Worm (Caenorhabditis elegans) whole organism, L4 larva: ENCODE data around the gene str-178.

ENCODE experiments used
- D1046.2 ChIP-seq: fragments of 200-800 bp; sonication (Bioruptor generic); IDR thresholded peaks from 2 replicates; pipeline ENCODE4 v1.3.6; 2022; ENCODE audit warnings: missing genetic modification characterization, missing compliant biosample characterization
- F26F4.8 ChIP-seq: fragments of 200-800 bp; sonication (Bioruptor generic); conservative IDR thresholded peaks from 2 replicates; pipeline ENCODE4 v1.3.6; 2022; ENCODE audit warnings: missing genetic modification characterization, missing compliant biosample characterization
- R02D3.7 ChIP-seq: fragments of 150-350 bp; sonication (generic microtip); optimal IDR thresholded peaks from 3 replicates; lab custom pipeline; 2014; ENCODE audit warnings: missing biosample characterization, missing genetic modification characterization
- T20F7.1 ChIP-seq: fragments of 200-800 bp; sonication (Bioruptor generic); optimal IDR thresholded peaks from 2 replicates; lab custom pipeline; 2018; ENCODE audit warnings: mild to moderate bottlenecking, missing genetic modification characterization, missing compliant biosample characterization
- T26A8.4 ChIP-seq: fragments of 200-800 bp; sonication (Bioruptor generic); IDR thresholded peaks from 2 replicates; pipeline ENCODE4 v1.3.6; 2022; ENCODE audit warnings: missing genetic modification characterization, missing compliant biosample characterization
- Y48G9A.11 ChIP-seq: fragments of 200-800 bp; sonication (Bioruptor generic); IDR thresholded peaks from 2 replicates; pipeline ENCODE4 v1.3.6; 2022; ENCODE audit warnings: missing genetic modification reagents, missing genetic modification characterization, missing compliant biosample characterization
- Y5F2A.4 ChIP-seq: fragments of 200-800 bp; sonication (Bioruptor generic); optimal IDR thresholded peaks from 2 replicates; lab custom pipeline; 2018; ENCODE audit warnings: mild to moderate bottlenecking, missing genetic modification characterization, missing compliant biosample characterization
- aha-1 ChIP-seq: fragments of 150-350 bp; peaks from one replicate; lab custom pipeline; 2014; ENCODE audit warnings: missing biosample characterization, missing genetic modification characterization
- ama-1 ChIP-seq: fragments of 150-350 bp; optimal IDR thresholded peaks from 2 replicates; lab custom pipeline; 2014; ENCODE audit warnings: inconsistent platforms, mixed read lengths
- ceh-20 ChIP-seq: fragments of 200-800 bp; sonication (Bioruptor generic); IDR thresholded peaks from 2 replicates; pipeline ENCODE4 v1.3.6; 2022; ENCODE audit warnings: missing genetic modification reagents, missing genetic modification characterization, missing compliant biosample characterization
- ceh-62 ChIP-seq: sonication (generic microtip); optimal IDR thresholded peaks from 2 replicates; lab custom pipeline; 2017; ENCODE audit warnings: missing biosample characterization, missing genetic modification characterization
- ctbp-1 ChIP-seq: fragments of 200-800 bp; sonication (Bioruptor generic); IDR thresholded peaks from 2 replicates; pipeline ENCODE4 v1.3.6; 2022; ENCODE audit warnings: missing genetic modification reagents, missing genetic modification characterization, missing compliant biosample characterization
- daf-12 ChIP-seq: fragments of 150-350 bp; optimal IDR thresholded peaks from 2 replicates; lab custom pipeline; 2014; ENCODE audit warnings: missing biosample characterization, missing genetic modification reagents, missing genetic modification characterization
- daf-16 ChIP-seq, 3 experiments: sonication (generic microtip); optimal IDR thresholded peaks; 2 replicates each; lab custom pipeline; 2016 to 2017; ENCODE audit warnings: missing genetic modification characterization in 3 of 3, missing genetic modification reagents in 3 of 3, mild to moderate bottlenecking in 2 of 3, missing compliant biosample characterization in 2 of 3, missing biosample characterization in 1 of 3, moderate library complexity in 1 of 3
- daf-19 ChIP-seq: fragments of 200-800 bp; sonication (Bioruptor generic); conservative IDR thresholded peaks from 2 replicates; pipeline ENCODE4 v1.3.6; 2022; ENCODE audit warnings: missing genetic modification characterization, missing compliant biosample characterization
- dmd-6 ChIP-seq: fragments of 200-800 bp; sonication (Bioruptor generic); IDR thresholded peaks from 2 replicates; pipeline ENCODE4 v1.3.6; 2022; ENCODE audit warnings: missing genetic modification reagents, missing genetic modification characterization, missing compliant biosample characterization
- dmd-8 ChIP-seq: fragments of 200-800 bp; sonication (Bioruptor generic); IDR thresholded peaks from 2 replicates; pipeline ENCODE4 v1.3.6; 2022; ENCODE audit warnings: missing genetic modification characterization, missing compliant biosample characterization
- dpl-1 ChIP-seq: fragments of 150-350 bp; optimal IDR thresholded peaks from 2 replicates; lab custom pipeline; 2014; ENCODE audit warnings: missing biosample characterization, missing genetic modification reagents, missing genetic modification characterization
- duxl-1 ChIP-seq: sonication (generic microtip); optimal IDR thresholded peaks from 2 replicates; lab custom pipeline; 2016; ENCODE audit warnings: mild to moderate bottlenecking, missing genetic modification characterization, moderate library complexity, missing compliant biosample characterization; ENCODE audit not compliant: poor library complexity
- dve-1 ChIP-seq: sonication (generic microtip); optimal IDR thresholded peaks from 2 replicates; lab custom pipeline; 2017; ENCODE audit warnings: antibody characterized with exemption, mild to moderate bottlenecking, missing genetic modification characterization, missing compliant biosample characterization; ENCODE audit not compliant: insufficient read depth
- egl-43 ChIP-seq: fragments of 200-800 bp; sonication (Bioruptor generic); IDR thresholded peaks from 2 replicates; pipeline ENCODE4 v1.3.6; 2022; ENCODE audit warnings: missing genetic modification reagents, missing genetic modification characterization, missing compliant biosample characterization
- gei-8 ChIP-seq: fragments of 200-800 bp; sonication (Bioruptor generic); optimal IDR thresholded peaks from 2 replicates; lab custom pipeline; 2018; ENCODE audit warnings: mild to moderate bottlenecking, missing genetic modification characterization, missing compliant biosample characterization
- hlh-11 ChIP-seq: fragments of 200-800 bp; sonication (Bioruptor generic); optimal IDR thresholded peaks from 2 replicates; lab custom pipeline; 2018; ENCODE audit warnings: mild to moderate bottlenecking, missing genetic modification characterization, missing compliant biosample characterization
- hlh-30 ChIP-seq: sonication (generic microtip); optimal IDR thresholded peaks from 2 replicates; lab custom pipeline; 2017; ENCODE audit warnings: antibody characterized with exemption, mild to moderate bottlenecking, missing genetic modification characterization, missing compliant biosample characterization; ENCODE audit not compliant: insufficient read depth
- lim-7 ChIP-seq: fragments of 200-800 bp; sonication (Bioruptor generic); IDR thresholded peaks from 2 replicates; pipeline ENCODE4 v1.3.6; 2022; ENCODE audit warnings: missing genetic modification characterization, missing compliant biosample characterization
- lin-13 ChIP-seq: fragments of 150-350 bp; optimal IDR thresholded peaks from 2 replicates; lab custom pipeline; 2014; ENCODE audit warnings: missing biosample characterization, missing genetic modification reagents, missing genetic modification characterization
- lin-29 ChIP-seq: fragments of 200-800 bp; sonication (Bioruptor generic); IDR thresholded peaks from 2 replicates; pipeline ENCODE4 v1.3.6; 2022; ENCODE audit warnings: missing genetic modification reagents, missing genetic modification characterization, missing compliant biosample characterization
- lsy-2 ChIP-seq, 2 experiments: fragments of 150-350 bp in 1 of 2; sonication (generic microtip) in 1 of 2; optimal IDR thresholded peaks; 2 replicates each; lab custom pipeline; 2014 to 2017; ENCODE audit warnings: missing biosample characterization in 2 of 2, missing genetic modification characterization in 2 of 2
- madf-9 ChIP-seq: fragments of 200-800 bp; sonication (Bioruptor generic); conservative IDR thresholded peaks from 2 replicates; pipeline ENCODE4 v1.3.6; 2022; ENCODE audit warnings: missing genetic modification reagents, missing genetic modification characterization, missing compliant biosample characterization
- mep-1 ChIP-seq: fragments of 150-350 bp; sonication (generic microtip); optimal IDR thresholded peaks from 3 replicates; lab custom pipeline; 2014; ENCODE audit warnings: missing biosample characterization, missing genetic modification characterization
- mes-2 ChIP-seq: sonication (generic microtip); optimal IDR thresholded peaks from 2 replicates; lab custom pipeline; 2016; ENCODE audit warnings: missing genotype, mild to moderate bottlenecking, missing genetic modification characterization, missing compliant biosample characterization; ENCODE audit not compliant: poor library complexity, severe bottlenecking
- mxl-2 ChIP-seq: fragments of 200-800 bp; sonication (Bioruptor generic); conservative IDR thresholded peaks from 2 replicates; pipeline ENCODE4 v1.3.6; 2022; ENCODE audit warnings: missing genetic modification reagents, missing genetic modification characterization, missing compliant biosample characterization
- mxl-3 ChIP-seq: fragments of 200-800 bp; sonication (Bioruptor generic); optimal IDR thresholded peaks from 2 replicates; lab custom pipeline; 2018; ENCODE audit warnings: mild to moderate bottlenecking, missing genetic modification characterization, missing compliant biosample characterization
- nhr-10 ChIP-seq: fragments of 150-350 bp; optimal IDR thresholded peaks from 2 replicates; lab custom pipeline; 2014; ENCODE audit warnings: missing biosample characterization, missing genetic modification characterization
- nhr-102 ChIP-seq: sonication (generic microtip); optimal IDR thresholded peaks from 2 replicates; lab custom pipeline; 2016; ENCODE audit warnings: mild to moderate bottlenecking, missing genetic modification characterization, moderate library complexity, missing compliant biosample characterization
- nhr-11 ChIP-seq: fragments of 150-350 bp; optimal IDR thresholded peaks from 2 replicates; lab custom pipeline; 2014; ENCODE audit warnings: missing biosample characterization, missing genetic modification characterization
- nhr-28 ChIP-seq: fragments of 150-350 bp; optimal IDR thresholded peaks from 2 replicates; lab custom pipeline; 2014; ENCODE audit warnings: missing biosample characterization, missing genetic modification characterization
- nhr-48 ChIP-seq: sonication (generic microtip); optimal IDR thresholded peaks from 2 replicates; lab custom pipeline; 2016; ENCODE audit warnings: mild to moderate bottlenecking, missing genetic modification characterization, missing compliant biosample characterization
- nhr-76 ChIP-seq: fragments of 150-350 bp; optimal IDR thresholded peaks from 2 replicates; lab custom pipeline; 2014; ENCODE audit warnings: missing biosample characterization, missing genetic modification characterization
- php-3 ChIP-seq: fragments of 200-800 bp; sonication (Bioruptor generic); IDR thresholded peaks from 2 replicates; pipeline ENCODE4 v1.3.6; 2022; ENCODE audit warnings: missing genetic modification reagents, missing genetic modification characterization, missing compliant biosample characterization
- pqm-1 ChIP-seq: sonication (generic microtip); optimal IDR thresholded peaks from 2 replicates; lab custom pipeline; 2017; ENCODE audit warnings: missing biosample characterization, missing genetic modification characterization
- rbr-2 ChIP-seq: sonication (generic microtip); optimal IDR thresholded peaks from 2 replicates; lab custom pipeline; 2016; ENCODE audit warnings: missing genotype, missing genetic modification characterization, missing compliant biosample characterization
- snpc-1.2 ChIP-seq: fragments of 200-800 bp; sonication (Bioruptor generic); IDR thresholded peaks from 2 replicates; pipeline ENCODE4 v1.3.6; 2022; ENCODE audit warnings: missing genetic modification reagents, missing genetic modification characterization, missing compliant biosample characterization
- spr-1 ChIP-seq: sonication (generic microtip); optimal IDR thresholded peaks from 2 replicates; lab custom pipeline; 2016; ENCODE audit warnings: mild to moderate bottlenecking, missing genetic modification characterization, missing compliant biosample characterization
- zip-11 ChIP-seq: fragments of 200-800 bp; sonication (Bioruptor generic); IDR thresholded peaks from 2 replicates; pipeline ENCODE4 v1.3.6; 2022; ENCODE audit warnings: missing genetic modification characterization, missing compliant biosample characterization
- ztf-7 ChIP-seq: fragments of 150-350 bp; optimal IDR thresholded peaks from 2 replicates; lab custom pipeline; 2014; ENCODE audit warnings: missing biosample characterization, missing genetic modification characterization

str-178 gene

DNA sequence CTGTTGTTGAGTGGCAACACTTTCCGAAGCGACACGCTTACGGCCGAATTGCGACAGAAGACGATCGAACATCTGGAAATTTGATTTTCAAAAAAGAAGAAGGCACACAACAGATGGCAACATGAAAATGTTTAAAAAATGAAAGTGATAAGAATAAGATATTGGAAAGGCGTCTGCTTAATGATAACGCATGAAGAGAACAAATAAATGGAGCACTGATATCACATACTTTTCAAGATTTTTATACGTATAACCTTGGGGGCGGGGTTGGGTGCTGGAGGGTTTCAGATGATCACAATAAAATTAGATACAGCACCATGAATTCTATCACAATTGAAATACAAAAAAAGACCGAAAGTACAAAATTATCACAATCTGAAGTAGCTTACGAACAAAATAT is 28.6 kb upstream of the str-178 start, which contains the start of gene C15C8.7:
Gene C15C8.7 (minus strand): TSS at position 72 of the 400 bp plus-strand sequence.
- TF ChIP-seq hlh-11 (peak; percentile 50), nhr-28 (peak; percentile 37), php-3 (GFP tag; lab: Robert Waterston, UW) (0 out of 2 replicates have a peak, but pooled peaks have one; percentile 28), zip-11 (GFP tag; lab: Robert Waterston, UW) (no peak), Y48G9A.11 (no peak), ama-1 (peak; percentile 9), dmd-6 (GFP tag; lab: Robert Waterston, UW) (peak; percentile 46; the same call in 1 of the 2 replicates), mep-1 (tag; lab: Kevin White, UChicago) (peak; percentile 1), pqm-1 (tag; lab: Kevin White, UChicago) (peak; percentile 84), T26A8.4 (GFP tag; lab: Robert Waterston, UW) (no peak), dve-1 (tag; lab: Kevin White, UChicago) (peak; percentile 58), aha-1 (peak; percentile 77), rbr-2 (tag; lab: Kevin White, UChicago) (no peak), mxl-2 (no peak), daf-16 (GFP tag; optimal IDR thresholded peaks at IDR 0.05; lab: Kevin White, UChicago) (no peak), daf-16 (tag; optimal IDR thresholded peaks at IDR 0.05; lab: Kevin White, UChicago) (peak; percentile 51), dpl-1 (GFP tag; lab: Kevin White, UChicago) (no peak)

ce11 chrV:12743778-12744502 is 27.6 kb upstream of the str-178 start:
- TF ChIP-seq mes-2 (tag; lab: Kevin White, UChicago) (peak; percentile 69), mep-1 (tag; lab: Kevin White, UChicago) (peak; percentile 66), lin-13 (GFP tag; lab: Kevin White, UChicago) (no peak), F26F4.8 (GFP tag; lab: Robert Waterston, UW) (no peak), T20F7.1 (GFP tag; lab: Kevin White, UChicago) (no peak), daf-19 (GFP tag; lab: Robert Waterston, UW) (no peak), ceh-62 (tag; lab: Kevin White, UChicago) (no peak), duxl-1 (tag; lab: Kevin White, UChicago) (peak; percentile 62), dmd-8 (GFP tag; lab: Robert Waterston, UW) (no peak), dve-1 (tag; lab: Kevin White, UChicago) (peak; percentile 53), D1046.2 (GFP tag; lab: Robert Waterston, UW) (no peak), snpc-1.2 (GFP tag; lab: Robert Waterston, UW) (no peak), nhr-102 (tag; lab: Kevin White, UChicago) (peak; percentile 49), nhr-48 (peak; percentile 13), spr-1 (tag; lab: Kevin White, UChicago) (peak; percentile 2), mxl-3 (GFP tag; lab: Kevin White, UChicago) (no peak), madf-9 (GFP tag; lab: Robert Waterston, UW) (no peak), nhr-10 (peak; percentile 29), lin-29 (no peak), pqm-1 (tag; lab: Kevin White, UChicago) (peak; percentile 28), lim-7 (GFP tag; lab: Robert Waterston, UW) (no peak), ctbp-1 (GFP tag; lab: Robert Waterston, UW) (no peak), dpl-1 (GFP tag; lab: Kevin White, UChicago) (no peak)

DNA sequence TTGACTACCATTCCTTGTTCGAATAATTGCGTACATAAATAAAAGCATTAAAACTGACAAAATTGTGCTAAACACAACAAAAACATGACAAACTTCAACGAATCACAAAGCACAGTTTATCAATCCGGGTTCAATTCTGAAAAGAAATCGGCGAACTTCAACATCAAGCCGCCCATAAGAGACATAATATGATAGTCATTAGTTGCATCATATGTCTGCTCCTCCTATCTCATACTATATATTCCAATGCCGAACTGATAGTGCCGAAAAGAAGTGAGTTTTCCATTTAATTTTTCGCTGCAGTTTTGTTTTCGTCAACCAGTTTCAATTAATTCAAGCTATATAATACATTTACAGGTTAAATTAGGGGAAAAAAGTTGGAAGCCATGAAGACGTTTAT is 25.3 kb upstream of the str-178 start, which contains the start of gene hrg-7:
Gene hrg-7 (plus strand): TSS at position 358 of the 400 bp plus-strand sequence.
- TF ChIP-seq daf-12 (tag; lab: Kevin White, UChicago) = no peak
- peak; percentile 96 for TF ChIP-seq ztf-7 (tag; lab: Kevin White, UChicago)
- peak; percentile 39; the same call in 1 of the 2 replicates for TF ChIP-seq dmd-6 (GFP tag; lab: Robert Waterston, UW)
- no peak for TF ChIP-seq nhr-11 (tag; lab: Kevin White, UChicago)
- peak; percentile 10 for TF ChIP-seq mep-1 (tag; lab: Kevin White, UChicago)
- TF ChIP-seq nhr-76 (tag; lab: Kevin White, UChicago) = no peak
- peak in 1 of 2 experiments; percentile 10 for TF ChIP-seq lsy-2 (tag; optimal IDR thresholded peaks at IDR 0.05; lab: Kevin White, UChicago)
- no peak for TF ChIP-seq hlh-30 (tag; lab: Kevin White, UChicago)
- no peak for TF ChIP-seq egl-43 (GFP tag; lab: Robert Waterston, UW)
- no peak for TF ChIP-seq dmd-8 (GFP tag; lab: Robert Waterston, UW)
- TF ChIP-seq ceh-20 (GFP tag; lab: Robert Waterston, UW) = no peak
- peak; percentile 51 for TF ChIP-seq hlh-11
- no peak for TF ChIP-seq Y5F2A.4
- no peak for TF ChIP-seq lin-29
- TF ChIP-seq R02D3.7 = no peak
- TF ChIP-seq mxl-2 = no peak
- TF ChIP-seq gei-8 (GFP tag; lab: Kevin White, UChicago) = no peak
